Worm (Caenorhabditis elegans) whole organism, L4 larva: ENCODE data around the gene C35A5.3.

ENCODE experiments used
- dpl-1 ChIP-seq: fragments of 150-350 bp; optimal IDR thresholded peaks from 2 replicates; lab custom pipeline; 2014; ENCODE audit warnings: missing biosample characterization, missing genetic modification reagents, missing genetic modification characterization
- pha-4 ChIP-seq, 2 experiments: fragments of 150-350 bp in 1 of 2; fragments of 200-800 bp in 1 of 2; sonication (Bioruptor generic) in 1 of 2; IDR thresholded peaks in 1 of 2; optimal IDR thresholded peaks in 1 of 2; 2 replicates each; pipeline versions ENCODE4 v1.3.6 to Lab custom; 2014 to 2022; ENCODE audit warnings: missing genetic modification characterization in 2 of 2, missing genetic modification reagents in 2 of 2, missing biosample characterization in 1 of 2, missing compliant biosample characterization in 1 of 2
- php-3 ChIP-seq: fragments of 200-800 bp; sonication (Bioruptor generic); IDR thresholded peaks from 2 replicates; pipeline ENCODE4 v1.3.6; 2022; ENCODE audit warnings: missing genetic modification reagents, missing genetic modification characterization, missing compliant biosample characterization
- zag-1 ChIP-seq: fragments of 150-350 bp; optimal IDR thresholded peaks from 2 replicates; lab custom pipeline; 2014; ENCODE audit warnings: missing biosample characterization, missing genetic modification characterization

DNA sequence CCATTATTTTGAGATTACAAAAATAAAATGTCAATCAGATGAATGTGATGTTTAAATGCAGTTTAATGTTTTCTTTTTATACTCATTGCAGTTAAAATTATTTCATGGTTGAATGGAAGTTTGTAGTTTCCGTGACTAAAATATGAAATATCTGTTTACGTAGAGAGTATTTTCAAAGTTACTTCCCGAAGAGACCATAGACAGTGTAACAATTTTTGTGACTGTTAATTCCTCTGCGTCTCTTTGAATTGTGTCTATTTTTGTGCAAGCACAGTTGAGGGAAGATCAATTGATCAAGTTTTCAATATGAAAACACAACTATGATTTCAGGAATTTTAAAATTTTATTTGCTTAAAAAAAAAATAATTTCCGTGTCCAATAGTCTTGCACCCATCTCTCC, 45.6 kb upstream of the C35A5.3 start, which contains the start of gene F25D1.5:
- TF ChIP-seq dpl-1 (GFP tag; lab: Kevin White, UChicago) (no peak), php-3 (no peak), pha-4 (GFP tag; IDR thresholded peaks at IDR 0.05; lab: Robert Waterston, UW) (no peak), pha-4 (tag; optimal IDR thresholded peaks at IDR 0.05; lab: Kevin White, UChicago) (no peak), zag-1 (no peak)
